Worm (Caenorhabditis elegans) whole organism, L2 larva: ENCODE results near the gene T24A6.16.
"Not testable (repeated sequence)": the region's sequence is repeated elsewhere in the genome, so short reads cannot be mapped to it uniquely, and the experiment has no call there.

Experiments used
- C34F6.9 ChIP-seq: fragments of 150-350 bp; optimal IDR thresholded peaks from 2 replicates; lab custom pipeline; 2014; ENCODE audit warnings: missing biosample characterization, missing genetic modification characterization
- R02D3.7 ChIP-seq: fragments of 150-350 bp; optimal IDR thresholded peaks from 2 replicates; lab custom pipeline; 2014; ENCODE audit warnings: missing biosample characterization, missing genetic modification characterization
- Y55F3AM.14 ChIP-seq: fragments of 200-800 bp; sonication (Bioruptor generic); optimal IDR thresholded peaks from 2 replicates; lab custom pipeline; 2018; ENCODE audit warnings: mild to moderate bottlenecking, missing genetic modification characterization, missing compliant biosample characterization
- ZK546.5 ChIP-seq: sonication (generic microtip); optimal IDR thresholded peaks from 2 replicates; lab custom pipeline; 2017; ENCODE audit warnings: missing biosample characterization, missing genetic modification characterization
- alr-1 ChIP-seq: fragments of 150-350 bp; optimal IDR thresholded peaks from 2 replicates; lab custom pipeline; 2014; ENCODE audit warnings: missing biosample characterization, missing genetic modification characterization
- aly-2 ChIP-seq: fragments of 150-350 bp; optimal IDR thresholded peaks from 2 replicates; lab custom pipeline; 2014; ENCODE audit warnings: missing biosample characterization, missing genetic modification characterization
- ama-1 ChIP-seq: fragments of 150-350 bp; optimal IDR thresholded peaks from 2 replicates; lab custom pipeline; 2018; ENCODE audit warnings: inconsistent platforms
- blmp-1 ChIP-seq: sonication (generic microtip); optimal IDR thresholded peaks from 2 replicates; lab custom pipeline; 2017; ENCODE audit warnings: missing genetic modification characterization, mild to moderate bottlenecking, missing compliant biosample characterization, antibody characterized with exemption, moderate library complexity; ENCODE audit not compliant: insufficient read depth
- ceh-16 ChIP-seq: fragments of 150-350 bp; optimal IDR thresholded peaks from 2 replicates; lab custom pipeline; 2014; ENCODE audit warnings: missing biosample characterization, missing genetic modification characterization
- ceh-82 ChIP-seq: fragments of 150-350 bp; optimal IDR thresholded peaks from 2 replicates; lab custom pipeline; 2014; ENCODE audit warnings: missing biosample characterization, missing genetic modification characterization
- crh-2 ChIP-seq: sonication (generic microtip); optimal IDR thresholded peaks from 2 replicates; lab custom pipeline; 2017; ENCODE audit warnings: missing biosample characterization, missing genetic modification characterization
- elt-1 ChIP-seq: fragments of 150-350 bp; optimal IDR thresholded peaks from 2 replicates; lab custom pipeline; 2014; ENCODE audit warnings: missing biosample characterization, missing genetic modification characterization
- elt-3 ChIP-seq: sonication (generic microtip); optimal IDR thresholded peaks from 2 replicates; lab custom pipeline; 2017; ENCODE audit warnings: missing biosample characterization, missing genetic modification characterization
- fos-1 ChIP-seq: fragments of 150-350 bp; optimal IDR thresholded peaks from 2 replicates; lab custom pipeline; 2014; ENCODE audit warnings: missing biosample characterization, missing genetic modification characterization
- gmeb-1 ChIP-seq: fragments of 150-350 bp; optimal IDR thresholded peaks from 2 replicates; lab custom pipeline; 2014; ENCODE audit warnings: missing biosample characterization, missing genetic modification characterization
- lsy-2 ChIP-seq, 2 experiments: fragments of 150-350 bp in 1 of 2; sonication (generic microtip) in 1 of 2; optimal IDR thresholded peaks; 2 replicates each; lab custom pipeline; 2014 to 2017; ENCODE audit warnings: missing biosample characterization in 2 of 2, missing genetic modification characterization in 2 of 2
- mab-5 ChIP-seq: fragments of 150-350 bp; optimal IDR thresholded peaks from 2 replicates; lab custom pipeline; 2014; ENCODE audit warnings: missing biosample characterization, missing genetic modification characterization
- mbf-1 ChIP-seq: sonication (generic microtip); optimal IDR thresholded peaks from 2 replicates; lab custom pipeline; 2017; ENCODE audit warnings: missing biosample characterization, missing genetic modification characterization
- mdl-1 ChIP-seq, 2 experiments: fragments of 150-350 bp in 1 of 2; sonication (generic microtip) in 1 of 2; optimal IDR thresholded peaks; 2 replicates each; lab custom pipeline; 2017; ENCODE audit warnings: missing biosample characterization in 2 of 2, missing genetic modification characterization in 2 of 2
- nhr-10 ChIP-seq: sonication (generic microtip); optimal IDR thresholded peaks from 2 replicates; lab custom pipeline; 2017; ENCODE audit warnings: missing biosample characterization, missing genetic modification characterization
- nhr-11 ChIP-seq: fragments of 150-350 bp; optimal IDR thresholded peaks from 2 replicates; lab custom pipeline; 2014; ENCODE audit warnings: missing biosample characterization, missing genetic modification characterization
- nhr-129 ChIP-seq: fragments of 150-350 bp; optimal IDR thresholded peaks from 2 replicates; lab custom pipeline; 2014; ENCODE audit warnings: missing biosample characterization, missing genetic modification characterization
- nhr-21 ChIP-seq: fragments of 150-350 bp; optimal IDR thresholded peaks from 2 replicates; lab custom pipeline; 2014; ENCODE audit warnings: missing biosample characterization, missing genetic modification characterization
- nhr-237 ChIP-seq: fragments of 150-350 bp; optimal IDR thresholded peaks from 2 replicates; lab custom pipeline; 2014; ENCODE audit warnings: missing biosample characterization, missing genetic modification characterization
- nhr-25 ChIP-seq: fragments of 150-350 bp; sonication (generic microtip); optimal IDR thresholded peaks from 3 replicates; lab custom pipeline; 2014; ENCODE audit warnings: missing biosample characterization, missing genetic modification characterization
- nhr-77 ChIP-seq: fragments of 150-350 bp; optimal IDR thresholded peaks from 2 replicates; lab custom pipeline; 2014; ENCODE audit warnings: missing biosample characterization, missing genetic modification characterization
- peb-1 ChIP-seq: fragments of 150-350 bp; optimal IDR thresholded peaks from 2 replicates; lab custom pipeline; 2014; ENCODE audit warnings: missing biosample characterization, missing genetic modification characterization
- sem-4 ChIP-seq: fragments of 150-350 bp; optimal IDR thresholded peaks from 2 replicates; lab custom pipeline; 2014; ENCODE audit warnings: missing biosample characterization, missing genetic modification reagents, missing genetic modification characterization
- skn-1 ChIP-seq: sonication (generic microtip); optimal IDR thresholded peaks from 2 replicates; lab custom pipeline; 2017; ENCODE audit warnings: missing biosample characterization, missing genetic modification characterization
- sma-3 ChIP-seq: sonication (generic microtip); optimal IDR thresholded peaks from 2 replicates; lab custom pipeline; 2016; ENCODE audit warnings: missing genetic modification reagents, missing genetic modification characterization, missing compliant biosample characterization
- sma-9 ChIP-seq, 2 experiments: fragments of 150-350 bp in 1 of 2; sonication (generic microtip) in 1 of 2; optimal IDR thresholded peaks; 2 replicates each; lab custom pipeline; 2014 to 2016; ENCODE audit warnings: missing genetic modification characterization in 2 of 2, mild to moderate bottlenecking in 1 of 2, missing biosample characterization in 1 of 2, missing compliant biosample characterization in 1 of 2, missing genetic modification reagents in 1 of 2, moderate library complexity in 1 of 2
- snpc-4 ChIP-seq: fragments of 150-350 bp; optimal IDR thresholded peaks from 2 replicates; lab custom pipeline; 2014; ENCODE audit warnings: missing biosample characterization, missing genetic modification characterization
- unc-62 ChIP-seq: fragments of 150-350 bp; optimal IDR thresholded peaks from 2 replicates; lab custom pipeline; 2014; ENCODE audit warnings: missing biosample characterization, missing genetic modification reagents, missing genetic modification characterization
- zag-1 ChIP-seq: fragments of 150-350 bp; optimal IDR thresholded peaks from 2 replicates; lab custom pipeline; 2014; ENCODE audit warnings: missing biosample characterization, missing genetic modification characterization
- ztf-1 ChIP-seq: fragments of 200-800 bp; sonication (Bioruptor generic); conservative IDR thresholded peaks from 2 replicates; pipeline ENCODE4 v1.3.6; 2022; ENCODE audit warnings: missing genetic modification characterization, missing compliant biosample characterization
- ztf-11 ChIP-seq: sonication (generic microtip); optimal IDR thresholded peaks from 2 replicates; lab custom pipeline; 2017; ENCODE audit warnings: missing biosample characterization, missing genetic modification characterization
- ztf-4 ChIP-seq: fragments of 150-350 bp; optimal IDR thresholded peaks from 2 replicates; lab custom pipeline; 2014; ENCODE audit warnings: missing biosample characterization, missing genetic modification characterization

T24A6.16 gene

ce11 chrV:3562824-3563223, at the start of gene T24A6.16:
Gene T24A6.16 (minus strand): TSS chrV:3562924.
- TF ChIP-seq ztf-4 (tag; lab: Kevin White, UChicago); ama-1 (lab: Kevin White, UChicago); ztf-1: not testable (repeated sequence)

ce11 chrV:3611654-3612053, 48.9 kb upstream of the T24A6.16 start, which contains the start of gene T22F3.10:
Gene T22F3.10 (minus strand): TSS chrV:3611754.
- TF ChIP-seq aly-2 (tag; lab: Kevin White, UChicago) = no peak
- no peak for TF ChIP-seq Y55F3AM.14 (GFP tag; lab: Kevin White, UChicago)
- no peak for TF ChIP-seq nhr-237 (tag; lab: Kevin White, UChicago)
- TF ChIP-seq zag-1 (tag; lab: Kevin White, UChicago) = no peak
- no peak for TF ChIP-seq elt-3 (tag; lab: Kevin White, UChicago)
- no peak for TF ChIP-seq lsy-2 (tag; optimal IDR thresholded peaks at IDR 0.05; lab: Kevin White, UChicago)
- no peak for TF ChIP-seq fos-1 (tag; lab: Kevin White, UChicago)
- no peak for TF ChIP-seq R02D3.7
- TF ChIP-seq, all 48 proteins: peak for 0

- TF ChIP-seq ztf-11 (tag; lab: Kevin White, UChicago) (no peak), gmeb-1 (tag; lab: Kevin White, UChicago) (no peak), peb-1 (tag; lab: Kevin White, UChicago) (no peak), nhr-129 (tag; lab: Kevin White, UChicago) (peak; percentile 36), mdl-1 (tag; optimal IDR thresholded peaks at IDR 0.05; lab: Kevin White, UChicago) (no peak), nhr-10 (tag; lab: Kevin White, UChicago) (no peak), nhr-25 (no peak), nhr-21 (peak; percentile 91), aly-2 (tag; lab: Kevin White, UChicago) (no peak), mab-5 (tag; lab: Kevin White, UChicago) (no peak), sma-3 (GFP tag; lab: Kevin White, UChicago) (no peak), blmp-1 (tag; lab: Kevin White, UChicago) (peak; percentile 62), ztf-1 (no peak), mbf-1 (tag; lab: Kevin White, UChicago) (no peak), elt-1 (tag; lab: Kevin White, UChicago) (no peak), alr-1 (no peak), lsy-2 (tag; optimal IDR thresholded peaks at IDR 0.05; lab: Kevin White, UChicago) (no peak), ceh-82 (no peak), sma-9 (GFP tag; optimal IDR thresholded peaks at IDR 0.05; lab: Kevin White, UChicago) (peak; percentile 83), sma-9 (tag; optimal IDR thresholded peaks at IDR 0.05; lab: Kevin White, UChicago) (no peak), zag-1 (tag; lab: Kevin White, UChicago) (no peak), nhr-11 (tag; lab: Kevin White, UChicago) (no peak), unc-62 (GFP tag; lab: Kevin White, UChicago) (no peak), elt-3 (tag; lab: Kevin White, UChicago) (no peak), sem-4 (tag; lab: Kevin White, UChicago) (no peak), nhr-77 (tag; lab: Kevin White, UChicago) (no peak), ceh-16 (no peak), snpc-4 (tag; lab: Kevin White, UChicago) (no peak), ZK546.5 (tag; lab: Kevin White, UChicago) (no peak)
Measured at ce11 chrV:3610709-3611108, 48.0 kb upstream of the T24A6.16 start.

ce11 chrV:3606391-3606790, 43.7 kb upstream of the T24A6.16 start:
- TF ChIP-seq nhr-21 (peak; percentile 48), ztf-4 (tag; lab: Kevin White, UChicago) (no peak), C34F6.9 (tag; lab: Kevin White, UChicago) (no peak)

- TF ChIP-seq alr-1 = no peak
- no peak for TF ChIP-seq mdl-1 (tag; optimal IDR thresholded peaks at IDR 0.05; lab: Kevin White, UChicago)
- no peak for TF ChIP-seq skn-1 (tag; lab: Kevin White, UChicago)
- TF ChIP-seq ztf-11 (tag; lab: Kevin White, UChicago) = no peak
- TF ChIP-seq nhr-25 = no peak
- TF ChIP-seq gmeb-1 (tag; lab: Kevin White, UChicago) = no peak
- no peak for TF ChIP-seq crh-2
- no peak for TF ChIP-seq fos-1 (tag; lab: Kevin White, UChicago)
- no peak for TF ChIP-seq unc-62 (GFP tag; lab: Kevin White, UChicago)
- no peak for TF ChIP-seq lsy-2 (tag; optimal IDR thresholded peaks at IDR 0.05; lab: Kevin White, UChicago)
- TF ChIP-seq nhr-77 (tag; lab: Kevin White, UChicago) = no peak
- TF ChIP-seq aly-2 (tag; lab: Kevin White, UChicago) = no peak
- no peak for TF ChIP-seq R02D3.7
- no peak for TF ChIP-seq ceh-16
- no peak for TF ChIP-seq C34F6.9 (tag; lab: Kevin White, UChicago)
- TF ChIP-seq nhr-10 (tag; lab: Kevin White, UChicago) = no peak
- TF ChIP-seq, all 48 proteins: peak for 0
Measured at ce11 chrV:3605325-3605724, 42.6 kb upstream of the T24A6.16 start, which contains the start of gene T22F3.8. Gene T22F3.8 (minus strand): TSS chrV:3605425.
